Worm (Caenorhabditis elegans): ENCODE results near the gene F43H9.4.

The F43H9.4 gene

ce11 chrV:8026343-8026742, at the start of gene F43H9.4:
F43H9.4 (plus strand) TSS chrV:8026708.
- TF ChIP-seq cebp-1 (GFP tag; IDR thresholded peaks at IDR 0.05), result no peak
- TF ChIP-seq cebp-1 (tag; optimal IDR thresholded peaks at IDR 0.05), result peak; percentile 55
- peak; percentile 11; the same call in 1 of the 2 replicates for TF ChIP-seq lin-26 (GFP tag; IDR thresholded peaks at IDR 0.05)
- TF ChIP-seq lin-40 (tag; optimal IDR thresholded peaks at IDR 0.05), result peak; percentile 20
- peak; percentile 71 for TF ChIP-seq somi-1 (GFP tag; optimal IDR thresholded peaks at IDR 0.05)
- TF ChIP-seq F23B12.7 (tag; optimal IDR thresholded peaks at IDR 0.05; ENCODE audit: insufficient read depth), result no peak
- TF ChIP-seq nhr-27 (tag; optimal IDR thresholded peaks at IDR 0.05), result no peak
- TF ChIP-seq ets-4 (GFP tag; optimal IDR thresholded peaks at IDR 0.05), result no peak
- no peak for TF ChIP-seq nfya-2 (GFP tag; IDR thresholded peaks at IDR 0.05)
- TF ChIP-seq ztf-26 (tag; optimal IDR thresholded peaks at IDR 0.05), result peak; percentile 9

ce11 chrV:7977701-7978461, 48.6 kb upstream of the F43H9.4 start, which contains the start of gene let-413:
let-413 (minus strand) TSS chrV:7977776.
- TF ChIP-seq F37B4.10 (GFP tag; IDR thresholded peaks at IDR 0.05), result no peak
- no peak for TF ChIP-seq ztf-25 (GFP tag; IDR thresholded peaks at IDR 0.05)
- peak; percentile 15 for TF ChIP-seq zfh-2 (GFP tag; conservative IDR thresholded peaks at IDR 0.05)
- peak; percentile 70 for TF ChIP-seq nhr-80 (tag; optimal IDR thresholded peaks at IDR 0.05)

ce11 chrV:7978798-7979197, 47.7 kb upstream of the F43H9.4 start:
- TF ChIP-seq attf-6 (GFP tag; IDR thresholded peaks at IDR 0.05), result no peak
- TF ChIP-seq cebp-1 (GFP tag; IDR thresholded peaks at IDR 0.05), result no peak
- peak; percentile 44 for TF ChIP-seq cebp-1 (tag; optimal IDR thresholded peaks at IDR 0.05)
- TF ChIP-seq snpc-4 (GFP tag; optimal IDR thresholded peaks at IDR 0.05), result no peak
- TF ChIP-seq snpc-4 (tag; optimal IDR thresholded peaks at IDR 0.05), result peak in 2 of 4 experiments; percentile 14 to 22
- peak; percentile 62 for TF ChIP-seq attf-5 (GFP tag; optimal IDR thresholded peaks at IDR 0.05)
- peak; percentile 44 for TF ChIP-seq nhr-80 (tag; optimal IDR thresholded peaks at IDR 0.05)
- TF ChIP-seq C17E4.6 (GFP tag; IDR thresholded peaks at IDR 0.05), result no peak
- 0 out of 2 replicates have a peak, but pooled peaks have one; percentile 22 for TF ChIP-seq mcd-1 (GFP tag; IDR thresholded peaks at IDR 0.05)
- peak; percentile 49 for TF ChIP-seq ceh-27 (GFP tag; optimal IDR thresholded peaks at IDR 0.05)
- peak; percentile 44; the same call in 1 of the 2 replicates for TF ChIP-seq dox-1 (GFP tag; IDR thresholded peaks at IDR 0.05)
- peak; percentile 44; the same call in 1 of the 2 replicates for TF ChIP-seq hmg-1.2 (GFP tag; IDR thresholded peaks at IDR 0.05)
- no peak for TF ChIP-seq nfya-1 (tag; optimal IDR thresholded peaks at IDR 0.05; ENCODE audit: borderline replicate concordance, insufficient read depth)

- TF ChIP-seq B0035.1 (tag; optimal IDR thresholded peaks at IDR 0.05), result no peak
- no peak for TF ChIP-seq ceh-58 (GFP tag; IDR thresholded peaks at IDR 0.05)
- no peak for TF ChIP-seq Y95B8A.8 (GFP tag; IDR thresholded peaks at IDR 0.05)
- peak; percentile 56 for TF ChIP-seq zfh-2 (GFP tag; conservative IDR thresholded peaks at IDR 0.05)
- TF ChIP-seq nhr-27 (tag; optimal IDR thresholded peaks at IDR 0.05), result no peak
- TF ChIP-seq nfya-1 (tag; optimal IDR thresholded peaks at IDR 0.05; ENCODE audit: borderline replicate concordance, insufficient read depth), result no peak
- TF ChIP-seq lin-40 (tag; optimal IDR thresholded peaks at IDR 0.05), result no peak
- peak; percentile 10 for TF ChIP-seq K12H6.12 (tag; optimal IDR thresholded peaks at IDR 0.05)
- no peak for TF ChIP-seq let-607 (tag; optimal IDR thresholded peaks at IDR 0.05)
- no peak for TF ChIP-seq ekl-4 (GFP tag; IDR thresholded peaks at IDR 0.05)
- no peak for TF ChIP-seq bed-2 (GFP tag; IDR thresholded peaks at IDR 0.05)
- no peak for TF ChIP-seq T26A5.8 (tag; optimal IDR thresholded peaks at IDR 0.05)
- TF ChIP-seq nhr-179 (tag; optimal IDR thresholded peaks at IDR 0.05), result no peak
- no peak for TF ChIP-seq ztf-26 (tag; optimal IDR thresholded peaks at IDR 0.05)
- no peak for TF ChIP-seq F49E8.2 (tag; optimal IDR thresholded peaks at IDR 0.05; ENCODE audit: insufficient read depth)
- no peak for TF ChIP-seq pbrm-1 (GFP tag; IDR thresholded peaks at IDR 0.05)
- no peak for TF ChIP-seq cebp-1 (GFP tag; IDR thresholded peaks at IDR 0.05)
- TF ChIP-seq cebp-1 (tag; optimal IDR thresholded peaks at IDR 0.05), result peak; percentile 25
- peak; percentile 20 for TF ChIP-seq somi-1 (GFP tag; optimal IDR thresholded peaks at IDR 0.05)
- no peak for TF ChIP-seq ama-1 (optimal IDR thresholded peaks at IDR 0.05)
- TF ChIP-seq ama-1 (GFP tag; optimal IDR thresholded peaks at IDR 0.05), result no peak
Measured at ce11 chrV:7980370-7980987, 46.0 kb upstream of the F43H9.4 start.
